Worm (Caenorhabditis elegans): ENCODE data around the gene ttr-13.

ttr-13 gene

ce11 chrV:20600704-20601103 lies 36.1 kb downstream of the ttr-13 start:
- TF ChIP-seq ama-1 (optimal IDR thresholded peaks at IDR 0.05) (no peak), ceh-28 (tag; optimal IDR thresholded peaks at IDR 0.05) (no peak), mdl-1 (tag; optimal IDR thresholded peaks at IDR 0.05) (no peak), zag-1 (tag; optimal IDR thresholded peaks at IDR 0.05) (no peak), unc-62 (GFP tag; optimal IDR thresholded peaks at IDR 0.05) (no peak), pqm-1 (tag; optimal IDR thresholded peaks at IDR 0.05) (no peak), ceh-82 (tag; optimal IDR thresholded peaks at IDR 0.05) (no peak), eor-1 (tag; optimal IDR thresholded peaks at IDR 0.05) (no peak), nfya-1 (tag; optimal IDR thresholded peaks at IDR 0.05; ENCODE audit: insufficient read depth) (no peak), fkh-10 (GFP tag; optimal IDR thresholded peaks at IDR 0.05) (no peak)

ce11 chrV:20599795-20600194 lies 37.0 kb downstream of the ttr-13 start, which contains the start of gene col-163:
TSS of gene col-163 (plus strand) at chrV:20600095.
- no peak for TF ChIP-seq nhr-67 (tag; optimal IDR thresholded peaks at IDR 0.05)
- no peak for TF ChIP-seq nhr-25 (tag; optimal IDR thresholded peaks at IDR 0.05)
- TF ChIP-seq mml-1 (tag; optimal IDR thresholded peaks at IDR 0.05) = no peak
- TF ChIP-seq ama-1 (optimal IDR thresholded peaks at IDR 0.05) = no peak
- no peak for TF ChIP-seq egl-5 (tag; optimal IDR thresholded peaks at IDR 0.05)
- TF ChIP-seq unc-62 (GFP tag; optimal IDR thresholded peaks at IDR 0.05) = no peak
- no peak for TF ChIP-seq aly-2 (tag; optimal IDR thresholded peaks at IDR 0.05)
- TF ChIP-seq fkh-2 (tag; optimal IDR thresholded peaks at IDR 0.05) = no peak
- no peak for TF ChIP-seq nfya-1 (tag; optimal IDR thresholded peaks at IDR 0.05; ENCODE audit: insufficient read depth)
- no peak for TF ChIP-seq ceh-28 (tag; optimal IDR thresholded peaks at IDR 0.05)
- no peak for TF ChIP-seq R02D3.7 (tag; optimal IDR thresholded peaks at IDR 0.05)
- TF ChIP-seq daf-12 (tag; optimal IDR thresholded peaks at IDR 0.05) = no peak
- no peak for TF ChIP-seq hmg-11 (tag; optimal IDR thresholded peaks at IDR 0.05)
- no peak for TF ChIP-seq snpc-4 (tag; optimal IDR thresholded peaks at IDR 0.05)
- no peak for TF ChIP-seq skn-1 (tag; optimal IDR thresholded peaks at IDR 0.05)

- TF ChIP-seq fos-1 (tag; optimal IDR thresholded peaks at IDR 0.05) (no peak), skn-1 (tag; optimal IDR thresholded peaks at IDR 0.05) (no peak), nfya-1 (tag; optimal IDR thresholded peaks at IDR 0.05; ENCODE audit: insufficient read depth) (no peak), elt-1 (tag; optimal IDR thresholded peaks at IDR 0.05) (no peak), elt-3 (tag; optimal IDR thresholded peaks at IDR 0.05) (no peak), mml-1 (tag; optimal IDR thresholded peaks at IDR 0.05) (no peak), mdl-1 (tag; optimal IDR thresholded peaks at IDR 0.05) (no peak), ztf-4 (tag; optimal IDR thresholded peaks at IDR 0.05) (no peak), nhr-77 (tag; optimal IDR thresholded peaks at IDR 0.05) (no peak), fkh-2 (tag; optimal IDR thresholded peaks at IDR 0.05) (no peak), zag-1 (tag; optimal IDR thresholded peaks at IDR 0.05) (no peak), egl-27 (tag; optimal IDR thresholded peaks at IDR 0.05) (no peak), nhr-12 (tag; optimal IDR thresholded peaks at IDR 0.05) (no peak), pqm-1 (tag; optimal IDR thresholded peaks at IDR 0.05) (no peak), daf-12 (tag; optimal IDR thresholded peaks at IDR 0.05) (no peak), ztf-11 (tag; optimal IDR thresholded peaks at IDR 0.05) (no peak), eor-1 (tag; optimal IDR thresholded peaks at IDR 0.05) (no peak), elt-2 (tag; optimal IDR thresholded peaks at IDR 0.05) (no peak), sea-2 (GFP tag; optimal IDR thresholded peaks at IDR 0.05) (no peak)
Observed at ce11 chrV:20597076-20597475, 39.7 kb downstream of the ttr-13 start, which contains the start of gene F46B3.1. TSS of gene F46B3.1 (minus strand) at chrV:20597176.

- TF ChIP-seq ceh-82 (tag; optimal IDR thresholded peaks at IDR 0.05) (no peak), ceh-28 (tag; optimal IDR thresholded peaks at IDR 0.05) (no peak), ama-1 (optimal IDR thresholded peaks at IDR 0.05) (no peak), nhr-11 (tag; optimal IDR thresholded peaks at IDR 0.05) (no peak), nhr-237 (tag; optimal IDR thresholded peaks at IDR 0.05) (no peak), R02D3.7 (tag; optimal IDR thresholded peaks at IDR 0.05) (no peak), snpc-4 (tag; optimal IDR thresholded peaks at IDR 0.05) (no peak), fkh-2 (tag; optimal IDR thresholded peaks at IDR 0.05) (no peak), mdl-1 (tag; optimal IDR thresholded peaks at IDR 0.05) (no peak), fkh-10 (GFP tag; optimal IDR thresholded peaks at IDR 0.05) (no peak), ztf-11 (tag; optimal IDR thresholded peaks at IDR 0.05) (no peak), ZK546.5 (tag; optimal IDR thresholded peaks at IDR 0.05) (no peak), hmg-11 (tag; optimal IDR thresholded peaks at IDR 0.05) (no peak), jun-1 (tag; optimal IDR thresholded peaks at IDR 0.05) (no peak), elt-2 (tag; optimal IDR thresholded peaks at IDR 0.05) (no peak)
Observed at ce11 chrV:20595653-20596052, 41.1 kb downstream of the ttr-13 start, which contains the start of gene F26F2.11. TSS of gene F26F2.11 (minus strand) at chrV:20595753.

Data from whole organism, L3 larva.